Fruit fly (Drosophila melanogaster) whole organism, embryonic: ENCODE results near the gene fln.

Experiments used
- BtbVII ChIP-seq: fragments of 200-800 bp; sonication (Bioruptor generic); optimal IDR thresholded peaks from 3 replicates; lab custom pipeline; 2017; ENCODE audit warnings: missing biosample characterization, mild to moderate bottlenecking, missing genetic modification characterization
- CG11093 ChIP-seq: fragments of 200-800 bp; sonication (Bioruptor generic); IDR thresholded peaks from 3 replicates; pipeline ENCODE4 v1.3.6; 2022; ENCODE audit warnings: missing biosample characterization, missing genetic modification characterization
- CG12155 ChIP-seq: fragments of 200-800 bp; sonication (Bioruptor generic); optimal IDR thresholded peaks from 3 replicates; lab custom pipeline; 2016; ENCODE audit warnings: missing biosample characterization, missing genetic modification characterization
- CG1233 ChIP-seq: fragments of 200-800 bp; sonication (Bioruptor generic); optimal IDR thresholded peaks from 4 replicates; lab custom pipeline; 2018; ENCODE audit warnings: missing biosample characterization, mild to moderate bottlenecking, missing genetic modification characterization
- CG16779 ChIP-seq: fragments of 200-800 bp; sonication (Bioruptor generic); IDR thresholded peaks from 2 replicates; pipeline ENCODE4 v1.3.6; 2022; ENCODE audit warnings: missing biosample characterization, missing genetic modification characterization
- CG2199 ChIP-seq: fragments of 200-800 bp; sonication (Bioruptor generic); IDR thresholded peaks from 3 replicates; pipeline ENCODE4 v1.3.6; 2022; ENCODE audit warnings: missing biosample characterization, missing genetic modification characterization
- Six4 ChIP-seq: fragments of 200-800 bp; sonication (Bioruptor generic); optimal IDR thresholded peaks from 2 replicates; lab custom pipeline; 2016; ENCODE audit warnings: missing biosample characterization, missing genetic modification characterization
- Sox102F ChIP-seq: fragments of 200-800 bp; sonication (Bioruptor generic); optimal IDR thresholded peaks from 2 replicates; lab custom pipeline; 2018; ENCODE audit warnings: missing biosample characterization, mild to moderate bottlenecking, missing genetic modification characterization, moderate library complexity
- lola ChIP-seq, 3 experiments: fragments of >200 bp in 2 of 3; fragments of 200-800 bp in 1 of 3; sonication (Bioruptor generic) in 1 of 3; optimal IDR thresholded peaks; 2 replicates each; lab custom pipeline; 2017 to 2019; ENCODE audit warnings: missing biosample characterization in 3 of 3, missing genetic modification characterization in 3 of 3, mild to moderate bottlenecking in 1 of 3, moderate library complexity in 1 of 3
- scrt ChIP-seq: fragments of 200-800 bp; sonication (Bioruptor generic); optimal IDR thresholded peaks from 2 replicates; lab custom pipeline; 2018; ENCODE audit warnings: missing biosample characterization, mild to moderate bottlenecking, missing genetic modification characterization, moderate library complexity

dm6 chr3L:20004442-20004869, 13.4 kb upstream of the fln start:
- TF ChIP-seq lola (GFP tag; optimal IDR thresholded peaks at IDR 0.05; lab: Kevin White, UChicago) = no peak
- TF ChIP-seq Six4 (GFP tag; lab: Kevin White, UChicago) = no peak
- no peak for TF ChIP-seq CG12155 (GFP tag; lab: Kevin White, UChicago)
- TF ChIP-seq Sox102F (GFP tag; lab: Kevin White, UChicago) = no peak
- no peak for TF ChIP-seq scrt (GFP tag; lab: Kevin White, UChicago)
- TF ChIP-seq CG16779 (GFP tag; lab: Robert Waterston, UW) = no peak
- TF ChIP-seq BtbVII (GFP tag; lab: Kevin White, UChicago) = peak; percentile 2
- TF ChIP-seq CG11093 (GFP tag; lab: Robert Waterston, UW) = no peak
- TF ChIP-seq CG1233 (GFP tag; lab: Kevin White, UChicago) = no peak
- no peak for TF ChIP-seq CG2199 (GFP tag; lab: Robert Waterston, UW)
